Worm (Caenorhabditis elegans) whole organism, mixed stage, embryonic: Measurements from ENCODE around the gene fipr-25.

Source experiments
- blmp-1 ChIP-seq: fragments of 150-350 bp; optimal IDR thresholded peaks from 2 replicates; lab custom pipeline; 2014; ENCODE audit warnings: missing biosample characterization, missing genetic modification characterization
- ces-1 ChIP-seq: fragments of 150-350 bp; optimal IDR thresholded peaks from 2 replicates; lab custom pipeline; 2014; ENCODE audit warnings: missing biosample characterization, missing genetic modification reagents, missing genetic modification characterization
- drap-1 ChIP-seq: fragments of 200-800 bp; sonication (Bioruptor generic); optimal IDR thresholded peaks from 3 replicates; lab custom pipeline; 2018; ENCODE audit warnings: mild to moderate bottlenecking, missing genetic modification characterization, missing compliant biosample characterization
- lin-13 ChIP-seq: fragments of 150-350 bp; optimal IDR thresholded peaks from 2 replicates; lab custom pipeline; 2014; ENCODE audit warnings: missing biosample characterization, missing genetic modification characterization
- lin-32 ChIP-seq: fragments of 200-800 bp; sonication (Bioruptor generic); optimal IDR thresholded peaks from 2 replicates; lab custom pipeline; 2018; ENCODE audit warnings: mild to moderate bottlenecking, missing genetic modification characterization, missing compliant biosample characterization
- mep-1 ChIP-seq: fragments of 150-350 bp; optimal IDR thresholded peaks from 2 replicates; lab custom pipeline; 2017; ENCODE audit warnings: missing biosample characterization, missing genetic modification reagents, missing genetic modification characterization, inconsistent platforms
- nhr-237 ChIP-seq: fragments of 150-350 bp; optimal IDR thresholded peaks from 2 replicates; lab custom pipeline; 2014; ENCODE audit warnings: missing biosample characterization, missing genetic modification characterization
- nhr-28 ChIP-seq: fragments of 150-350 bp; optimal IDR thresholded peaks from 2 replicates; lab custom pipeline; 2014; ENCODE audit warnings: missing biosample characterization, missing genetic modification characterization
- pha-4 ChIP-seq: fragments of 150-350 bp; optimal IDR thresholded peaks from 2 replicates; lab custom pipeline; 2018; ENCODE audit warnings: missing biosample characterization, missing genetic modification reagents, missing genetic modification characterization
- snpc-4 ChIP-seq: fragments of 150-350 bp; optimal IDR thresholded peaks from 2 replicates; lab custom pipeline; 2014; ENCODE audit warnings: missing biosample characterization, missing genetic modification characterization
- unc-39 ChIP-seq: fragments of 150-350 bp; optimal IDR thresholded peaks from 2 replicates; lab custom pipeline; 2014; ENCODE audit warnings: missing biosample characterization, missing genetic modification characterization
- unc-62 ChIP-seq: fragments of 150-350 bp; optimal IDR thresholded peaks from 2 replicates; lab custom pipeline; 2014; ENCODE audit warnings: missing biosample characterization, missing genetic modification reagents, missing genetic modification characterization
- ztf-11 ChIP-seq: fragments of 150-350 bp; optimal IDR thresholded peaks from 2 replicates; lab custom pipeline; 2014; ENCODE audit warnings: missing biosample characterization, missing genetic modification characterization

DNA sequence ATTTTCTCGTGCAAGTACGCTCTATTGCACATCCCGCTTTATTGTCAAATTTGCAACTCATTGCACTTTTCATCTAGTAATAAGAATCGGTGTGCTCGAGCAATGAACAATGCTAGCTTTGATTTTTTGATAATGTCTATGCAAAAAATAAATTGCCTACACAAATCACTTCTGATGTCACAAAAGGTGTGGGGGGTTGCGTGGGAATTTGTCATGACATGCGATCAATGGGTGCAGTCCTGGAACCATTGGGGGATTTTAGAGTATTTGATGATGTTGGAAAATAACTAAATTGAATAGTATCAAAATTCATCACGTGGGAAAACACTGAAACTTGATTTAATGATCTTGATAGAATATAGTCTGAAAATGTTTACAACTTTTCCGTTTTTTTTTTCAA is 11.3 kb upstream of the fipr-25 start:
- TF ChIP-seq drap-1, result no peak
- TF ChIP-seq lin-13 (tag; lab: Kevin White, UChicago), result no peak
- TF ChIP-seq nhr-237 (tag; lab: Kevin White, UChicago), result no peak
- TF ChIP-seq pha-4, result no peak
- TF ChIP-seq ztf-11 (tag; lab: Kevin White, UChicago), result no peak
- TF ChIP-seq nhr-28 (tag; lab: Kevin White, UChicago), result no peak
- TF ChIP-seq unc-62 (GFP tag; lab: Kevin White, UChicago), result no peak
- TF ChIP-seq snpc-4 (tag; lab: Kevin White, UChicago), result no peak
- no peak for TF ChIP-seq mep-1 (tag; lab: Kevin White, UChicago)
- no peak for TF ChIP-seq ces-1 (GFP tag; lab: Kevin White, UChicago)
- no peak for TF ChIP-seq blmp-1
- no peak for TF ChIP-seq lin-32 (GFP tag; lab: Kevin White, UChicago)
- no peak for TF ChIP-seq unc-39 (tag; lab: Kevin White, UChicago)
